Worm (Caenorhabditis elegans) whole organism, mixed stage, embryonic: ENCODE results near the gene nas-33.

Experiments used
- M03D4.4 ChIP-seq: sonication (generic microtip); optimal IDR thresholded peaks from 2 replicates; lab custom pipeline; 2017; ENCODE audit warnings: mild to moderate bottlenecking, missing genetic modification characterization, missing compliant biosample characterization
- elt-1 ChIP-seq: sonication (generic microtip); optimal IDR thresholded peaks from 2 replicates; lab custom pipeline; 2017; ENCODE audit warnings: missing genetic modification characterization, mild to moderate bottlenecking, missing compliant biosample characterization, antibody characterized with exemption, moderate library complexity, borderline replicate concordance; ENCODE audit not compliant: insufficient read depth
- lin-32 ChIP-seq: fragments of 200-800 bp; sonication (Bioruptor generic); optimal IDR thresholded peaks from 2 replicates; lab custom pipeline; 2018; ENCODE audit warnings: mild to moderate bottlenecking, missing genetic modification characterization, missing compliant biosample characterization
- lsy-2 ChIP-seq: fragments of 150-350 bp; optimal IDR thresholded peaks from 2 replicates; lab custom pipeline; 2014; ENCODE audit warnings: missing biosample characterization, missing genetic modification characterization
- nhr-237 ChIP-seq: fragments of 150-350 bp; optimal IDR thresholded peaks from 2 replicates; lab custom pipeline; 2014; ENCODE audit warnings: missing biosample characterization, missing genetic modification characterization
- nhr-76 ChIP-seq: sonication (generic microtip); optimal IDR thresholded peaks from 2 replicates; lab custom pipeline; 2017; ENCODE audit warnings: missing biosample characterization, missing genetic modification characterization
- pha-4 ChIP-seq: fragments of 150-350 bp; optimal IDR thresholded peaks from 2 replicates; lab custom pipeline; 2018; ENCODE audit warnings: missing biosample characterization, missing genetic modification reagents, missing genetic modification characterization
- sptf-1 ChIP-seq: sonication (generic microtip); optimal IDR thresholded peaks from 2 replicates; lab custom pipeline; 2017; ENCODE audit warnings: mild to moderate bottlenecking, missing genetic modification characterization, moderate library complexity, missing compliant biosample characterization
- unc-120 ChIP-seq: sonication (generic microtip); optimal IDR thresholded peaks from 2 replicates; lab custom pipeline; 2017; ENCODE audit warnings: missing genetic modification characterization, missing compliant biosample characterization; ENCODE audit not compliant: poor library complexity, severe bottlenecking

ce11 chrX:6430510-6430909 lies 24.5 kb downstream of the nas-33 start, which contains the start of gene ctsa-2:
- TF ChIP-seq sptf-1 (tag; lab: Kevin White, UChicago) (no peak), lsy-2 (tag; lab: Kevin White, UChicago) (no peak), pha-4 (tag; lab: Kevin White, UChicago) (no peak), unc-120 (tag; lab: Kevin White, UChicago) (no peak), lin-32 (GFP tag; lab: Kevin White, UChicago) (no peak), nhr-76 (tag; lab: Kevin White, UChicago) (no peak), nhr-237 (tag; lab: Kevin White, UChicago) (no peak), elt-1 (no peak), M03D4.4 (tag; lab: Kevin White, UChicago) (no peak)
